Worm (Caenorhabditis elegans): ENCODE results near the gene K09F6.7.

Gene K09F6.7

DNA sequence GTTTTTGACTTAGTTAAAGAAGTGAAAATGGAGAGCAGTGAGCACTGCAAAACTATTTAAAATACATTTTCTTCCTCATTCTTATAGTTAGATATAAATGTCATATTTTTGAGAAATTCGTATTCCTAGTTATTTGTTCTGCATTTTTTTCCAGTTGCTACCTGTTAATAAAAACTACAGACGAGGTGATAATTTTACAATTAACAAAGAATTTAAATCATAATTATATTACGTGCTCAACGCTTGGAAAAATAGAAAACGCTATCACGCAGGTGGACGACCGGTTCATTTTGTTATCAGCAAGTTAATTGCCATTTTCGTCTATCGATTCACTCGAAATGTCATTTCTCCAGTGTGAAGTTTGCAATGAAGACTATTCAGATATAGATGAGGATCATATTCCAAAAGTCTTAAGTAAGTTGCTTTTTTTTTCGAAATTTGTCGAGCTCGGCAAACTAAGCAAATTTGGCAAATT is 26.0 kb upstream of the K09F6.7 start, which contains the start of the genes ZK1240.5 and ZK1240.9:
ZK1240.5 (minus strand) TSS at position 51 of the 475 bp plus-strand sequence.
ZK1240.9 (plus strand) TSS at position 307 of the 475 bp plus-strand sequence.
- TF ChIP-seq unc-120 (tag; optimal IDR thresholded peaks at IDR 0.05; ENCODE audit: poor library complexity, severe bottlenecking) (no peak), blmp-1 (tag; optimal IDR thresholded peaks at IDR 0.05) (no peak), nhr-12 (tag; optimal IDR thresholded peaks at IDR 0.05) (no peak), sem-2 (GFP tag; optimal IDR thresholded peaks at IDR 0.05) (no peak), flh-1 (GFP tag; optimal IDR thresholded peaks at IDR 0.05) (no peak), ceh-39 (tag; optimal IDR thresholded peaks at IDR 0.05) (no peak), elt-3 (tag; optimal IDR thresholded peaks at IDR 0.05) (no peak), drap-1 (GFP tag; optimal IDR thresholded peaks at IDR 0.05) (no peak), unc-39 (tag; optimal IDR thresholded peaks at IDR 0.05) (no peak), nhr-237 (tag; optimal IDR thresholded peaks at IDR 0.05) (no peak), unc-62 (GFP tag; optimal IDR thresholded peaks at IDR 0.05) (no peak)

DNA sequence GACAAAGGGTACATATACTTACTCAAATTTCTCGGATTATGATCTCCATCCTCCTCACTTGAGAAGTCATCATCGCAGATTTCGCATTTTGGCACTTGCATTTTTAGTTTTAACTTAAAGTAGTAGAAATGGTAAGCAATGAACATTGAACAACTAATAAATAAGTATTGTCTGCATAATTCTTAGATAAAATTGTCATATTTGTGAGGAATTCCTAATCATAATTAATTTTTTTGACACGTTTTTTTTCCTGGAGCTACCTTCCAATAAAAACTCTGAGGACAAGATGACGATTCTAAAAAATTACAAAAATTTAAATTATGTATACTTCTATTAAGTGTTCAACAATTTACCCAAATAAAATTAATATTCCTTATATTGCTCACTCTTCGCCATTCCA is 20.8 kb upstream of the K09F6.7 start, which contains the start of the genes trim-21 and B0281.1:
trim-21 (minus strand) TSS at position 101 of the 400 bp plus-strand sequence.
B0281.1 (plus strand) TSS at position 321 of the 400 bp plus-strand sequence.
- TF ChIP-seq mep-1 (tag; optimal IDR thresholded peaks at IDR 0.05) (no peak), ztf-11 (tag; optimal IDR thresholded peaks at IDR 0.05) (no peak), elt-1 (tag; optimal IDR thresholded peaks at IDR 0.05; ENCODE audit: borderline replicate concordance, insufficient read depth) (no peak)

DNA sequence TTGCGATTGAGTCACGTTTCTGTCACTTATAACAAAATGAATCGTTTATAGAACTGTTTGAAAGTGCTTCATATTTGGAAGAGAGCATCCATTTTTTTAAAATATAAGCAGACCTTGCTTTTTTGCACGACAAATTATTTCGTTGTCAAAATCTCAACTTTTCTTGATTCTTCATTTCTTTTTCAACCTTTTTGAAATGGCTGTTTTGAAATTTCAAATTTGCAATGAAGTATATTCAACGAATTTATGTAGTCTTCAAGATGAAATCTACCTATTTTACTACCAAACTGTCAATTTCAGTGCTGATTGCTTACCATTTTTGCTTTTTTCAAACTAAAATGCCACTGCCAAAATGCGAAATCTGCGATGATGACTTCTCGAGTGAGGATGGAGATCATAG is 14.8 kb upstream of the K09F6.7 start, which contains the start of gene B0281.3:
B0281.3 (plus strand) TSS at position 301 of the 400 bp plus-strand sequence.
- TF ChIP-seq ceh-83 (GFP tag; optimal IDR thresholded peaks at IDR 0.05) (no peak), lsy-2 (tag; optimal IDR thresholded peaks at IDR 0.05) (no peak), pha-4 (tag; optimal IDR thresholded peaks at IDR 0.05) (no peak), lin-13 (tag; optimal IDR thresholded peaks at IDR 0.05) (no peak), ceh-43 (GFP tag; optimal IDR thresholded peaks at IDR 0.05) (no peak), zip-8 (tag; optimal IDR thresholded peaks at IDR 0.05) (no peak), ztf-11 (tag; optimal IDR thresholded peaks at IDR 0.05) (no peak), nhr-237 (tag; optimal IDR thresholded peaks at IDR 0.05) (no peak), ceh-39 (tag; optimal IDR thresholded peaks at IDR 0.05) (no peak), elt-1 (tag; optimal IDR thresholded peaks at IDR 0.05; ENCODE audit: borderline replicate concordance, insufficient read depth) (no peak), unc-39 (tag; optimal IDR thresholded peaks at IDR 0.05) (no peak), mab-5 (tag; optimal IDR thresholded peaks at IDR 0.05) (no peak), bed-3 (GFP tag; optimal IDR thresholded peaks at IDR 0.05) (no peak), cnd-1 (tag; optimal IDR thresholded peaks at IDR 0.05) (no peak), drap-1 (GFP tag; optimal IDR thresholded peaks at IDR 0.05) (no peak)

DNA sequence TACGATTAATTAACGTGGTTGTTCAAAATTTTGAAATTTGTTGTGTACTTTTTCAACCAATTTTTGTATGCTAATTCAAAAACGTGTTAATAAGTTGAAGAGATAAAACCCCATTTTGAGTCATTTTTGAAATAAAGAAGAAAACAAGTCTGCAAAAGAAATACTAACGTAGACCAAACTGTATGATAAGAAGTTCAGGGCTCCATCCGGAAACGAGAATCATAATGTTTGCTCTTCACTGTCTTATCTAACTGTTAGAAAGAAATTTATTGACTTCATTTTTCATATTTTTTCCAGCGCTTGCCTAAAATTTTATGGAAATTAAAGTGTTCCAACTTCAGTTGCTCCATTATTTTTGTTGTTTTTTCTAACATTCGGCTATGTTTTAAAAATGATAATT is 13.6 kb upstream of the K09F6.7 start:
- TF ChIP-seq sem-2 (GFP tag; optimal IDR thresholded peaks at IDR 0.05) (no peak), mep-1 (tag; optimal IDR thresholded peaks at IDR 0.05) (no peak), lsy-2 (tag; optimal IDR thresholded peaks at IDR 0.05) (no peak), ceh-83 (GFP tag; optimal IDR thresholded peaks at IDR 0.05) (no peak), ceh-39 (tag; optimal IDR thresholded peaks at IDR 0.05) (no peak), lin-13 (tag; optimal IDR thresholded peaks at IDR 0.05) (no peak), nhr-12 (tag; optimal IDR thresholded peaks at IDR 0.05) (no peak)

DNA sequence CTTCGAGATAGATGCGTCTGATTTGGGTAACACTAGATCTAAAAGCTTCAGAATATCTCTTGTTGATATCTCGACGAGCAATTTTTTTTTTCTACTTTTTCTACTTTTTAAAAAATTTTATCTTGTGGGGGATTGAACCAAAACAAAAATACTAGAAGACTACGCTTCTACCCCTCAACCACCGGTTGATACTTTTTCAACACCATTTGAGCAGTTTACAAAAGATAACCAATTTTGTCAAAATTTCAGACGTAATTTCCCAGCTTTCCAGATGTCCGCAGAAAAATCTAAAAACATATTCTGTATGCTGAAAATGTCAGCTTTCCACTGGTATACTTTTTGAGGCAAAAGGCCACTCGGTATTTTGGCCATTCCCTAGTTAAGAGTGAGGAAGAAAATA is 12.6 kb upstream of the K09F6.7 start:
- TF ChIP-seq ceh-43 (GFP tag; optimal IDR thresholded peaks at IDR 0.05) (no peak), ham-2 (GFP tag; optimal IDR thresholded peaks at IDR 0.05) (no peak), pha-4 (tag; optimal IDR thresholded peaks at IDR 0.05) (no peak), ces-1 (GFP tag; optimal IDR thresholded peaks at IDR 0.05) (no peak), sem-2 (GFP tag; optimal IDR thresholded peaks at IDR 0.05) (no peak), nhr-2 (tag; optimal IDR thresholded peaks at IDR 0.05) (no peak), mep-1 (tag; optimal IDR thresholded peaks at IDR 0.05) (no peak), elt-3 (tag; optimal IDR thresholded peaks at IDR 0.05) (no peak), hlh-1 (tag; optimal IDR thresholded peaks at IDR 0.05) (no peak), nhr-28 (tag; optimal IDR thresholded peaks at IDR 0.05) (no peak), ceh-83 (GFP tag; optimal IDR thresholded peaks at IDR 0.05) (no peak), bed-3 (GFP tag; optimal IDR thresholded peaks at IDR 0.05) (no peak), nhr-237 (tag; optimal IDR thresholded peaks at IDR 0.05) (no peak), nhr-76 (tag; optimal IDR thresholded peaks at IDR 0.05) (no peak), mls-2 (tag; optimal IDR thresholded peaks at IDR 0.05) (no peak), lin-32 (GFP tag; optimal IDR thresholded peaks at IDR 0.05) (no peak), M03D4.4 (tag; optimal IDR thresholded peaks at IDR 0.05) (no peak), unc-120 (tag; optimal IDR thresholded peaks at IDR 0.05; ENCODE audit: poor library complexity, severe bottlenecking) (no peak)

Data from whole organism, mixed stage, embryonic.